Worm (Caenorhabditis elegans): Measurements from ENCODE around the gene ZK863.8.

ZK863.8 gene

DNA sequence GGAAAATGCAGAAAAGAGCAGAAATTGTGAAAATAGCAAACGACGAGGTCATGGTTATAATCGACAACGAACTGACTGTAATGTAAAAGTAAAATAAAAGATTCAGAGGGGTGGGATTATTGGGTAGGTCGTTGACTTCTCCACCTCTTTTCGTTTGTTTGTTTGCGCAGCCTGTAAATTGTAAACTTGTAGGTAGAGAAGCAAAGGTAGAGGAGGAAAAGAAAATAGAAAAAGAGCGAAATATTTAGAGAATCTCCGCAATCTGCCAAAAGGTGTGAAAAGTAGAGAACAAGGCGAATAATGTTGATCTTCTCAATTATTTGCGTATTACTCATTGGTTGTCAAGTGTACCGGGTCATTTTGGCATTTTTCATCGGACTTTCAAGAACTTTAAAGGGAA is at the start of gene ZK863.8:
TSS of gene ZK863.8 (minus strand) at position 173 of the 400 bp plus-strand sequence.
- TF ChIP-seq W03F9.2 (tag; optimal IDR thresholded peaks at IDR 0.05) (no peak), dao-5 (tag; optimal IDR thresholded peaks at IDR 0.05) (no peak), him-1 (tag; optimal IDR thresholded peaks at IDR 0.05) (no peak)

DNA sequence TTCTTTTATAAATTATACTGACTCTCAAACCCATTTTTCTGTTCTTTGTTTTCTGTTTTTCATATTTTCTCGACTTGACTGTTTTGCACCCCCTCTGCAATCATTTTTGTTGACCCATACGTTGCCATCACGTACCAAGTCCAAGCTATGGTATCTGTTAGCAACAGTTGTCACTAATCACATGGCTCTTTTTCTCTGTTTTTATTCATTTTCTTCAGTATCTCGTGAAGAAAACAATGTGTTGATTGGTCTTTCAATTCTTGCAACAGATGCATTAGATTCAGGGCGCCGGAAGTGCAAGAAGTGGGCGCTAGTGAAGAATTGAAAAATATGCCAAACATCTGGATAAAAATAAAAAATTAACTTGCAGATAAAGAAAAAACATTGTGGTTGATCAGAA is 48.2 kb upstream of the ZK863.8 start:
- no peak for TF ChIP-seq dao-5 (tag; optimal IDR thresholded peaks at IDR 0.05)
- TF ChIP-seq him-1 (tag; optimal IDR thresholded peaks at IDR 0.05): no peak
- TF ChIP-seq W03F9.2 (tag; optimal IDR thresholded peaks at IDR 0.05): no peak

DNA sequence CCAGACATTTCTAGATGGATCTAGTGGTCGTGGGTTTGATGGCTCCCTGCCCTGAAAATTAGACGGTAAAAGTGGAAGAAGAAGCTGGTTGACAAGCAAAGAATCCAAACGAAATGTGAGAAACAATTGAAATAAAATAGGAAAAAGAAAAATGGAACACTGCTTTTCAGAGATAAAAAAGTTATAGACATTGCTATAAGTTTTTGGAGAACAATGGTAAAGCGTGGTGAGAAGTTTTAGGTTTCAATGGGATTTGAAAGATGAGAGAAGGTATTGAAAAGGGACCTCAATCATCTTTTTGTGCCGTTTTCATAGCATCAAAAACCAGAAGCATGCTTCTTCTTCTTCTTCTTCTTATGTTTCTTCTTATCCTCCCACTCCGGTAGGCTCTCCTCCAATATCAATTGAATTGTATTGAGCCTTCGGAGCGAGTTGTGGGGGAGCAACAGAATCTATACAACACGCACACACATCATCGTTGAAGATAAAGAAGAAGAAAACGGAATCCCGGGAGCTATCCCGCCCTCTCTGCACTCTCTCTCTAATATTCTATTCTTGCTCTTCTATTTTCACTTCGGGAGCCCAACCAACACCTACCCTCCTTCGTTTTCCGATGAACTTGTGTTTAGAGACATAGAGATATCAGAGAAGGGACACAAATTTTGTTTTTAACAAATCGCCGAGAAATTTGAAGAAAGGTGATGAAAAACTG is 47.1 kb upstream of the ZK863.8 start, which contains the start of gene myo-3:
TSS of gene myo-3 (minus strand) at position 51 of the 712 bp plus-strand sequence.
- no peak for TF ChIP-seq dao-5 (tag; optimal IDR thresholded peaks at IDR 0.05)
- no peak for TF ChIP-seq him-1 (tag; optimal IDR thresholded peaks at IDR 0.05)
- no peak for TF ChIP-seq W03F9.2 (tag; optimal IDR thresholded peaks at IDR 0.05)

DNA sequence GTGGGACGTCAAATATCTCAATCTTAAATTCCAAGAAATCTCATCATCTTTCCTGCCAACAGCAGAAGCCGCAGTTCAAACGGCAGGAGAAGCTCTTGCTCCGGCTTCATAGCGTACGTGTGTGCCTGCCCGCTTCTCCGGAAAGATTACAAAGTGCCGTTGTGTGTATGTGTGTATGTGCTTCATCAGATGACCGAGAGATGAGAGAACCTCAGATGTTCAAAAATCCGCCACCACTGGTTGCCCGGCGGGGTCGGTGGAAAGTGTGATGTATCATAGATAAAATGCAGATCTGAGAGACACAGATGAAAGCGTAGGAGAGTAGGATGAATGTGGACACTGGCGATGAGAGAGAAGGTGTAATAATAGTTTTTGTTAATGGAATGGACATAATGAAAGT is 46.1 kb upstream of the ZK863.8 start:
- TF ChIP-seq W03F9.2 (tag; optimal IDR thresholded peaks at IDR 0.05): no peak
- TF ChIP-seq him-1 (tag; optimal IDR thresholded peaks at IDR 0.05): no peak
- no peak for TF ChIP-seq dao-5 (tag; optimal IDR thresholded peaks at IDR 0.05)

DNA sequence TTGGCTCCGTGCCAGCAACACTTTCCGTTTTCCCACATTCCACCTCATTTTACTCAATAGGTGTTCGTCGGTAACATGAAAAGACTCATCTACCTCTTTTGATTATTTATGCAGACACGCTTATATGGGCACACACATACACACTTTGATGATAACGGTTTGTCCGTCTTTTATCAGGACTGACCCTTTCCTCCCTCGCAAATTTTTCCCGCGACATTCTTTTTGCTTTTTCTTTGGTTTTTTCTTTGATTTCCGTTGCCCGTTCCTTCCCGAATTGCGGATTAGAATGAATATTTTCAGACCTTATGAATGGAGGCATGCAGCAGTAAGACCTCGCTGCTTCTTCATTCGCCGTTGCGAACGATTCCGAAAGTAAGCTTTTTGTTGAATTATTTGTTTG is 25.7 kb upstream of the ZK863.8 start, which contains the start of gene vab-8:
TSS of gene vab-8 (plus strand) at position 301 of the 400 bp plus-strand sequence.
- TF ChIP-seq him-1 (tag; optimal IDR thresholded peaks at IDR 0.05): no peak
- TF ChIP-seq W03F9.2 (tag; optimal IDR thresholded peaks at IDR 0.05): no peak

DNA sequence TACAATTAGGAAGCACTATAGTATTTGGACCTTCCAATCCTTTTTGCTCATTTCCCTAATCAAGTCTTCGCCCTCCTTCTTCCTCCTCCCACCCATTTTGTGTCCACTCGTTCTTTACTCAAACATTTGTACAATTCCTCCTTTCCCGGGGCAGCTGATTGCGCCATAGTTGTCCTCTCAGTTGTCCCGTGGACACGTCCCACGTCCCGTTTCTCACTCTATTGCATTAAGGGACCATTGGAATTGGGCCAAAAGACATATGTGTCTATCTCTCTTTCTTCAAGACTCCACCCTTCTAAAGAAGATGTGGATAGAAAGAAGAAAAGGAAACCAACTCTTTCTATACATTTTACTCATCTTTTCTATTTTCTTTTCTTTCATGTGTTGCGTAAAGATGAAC is 23.8 kb upstream of the ZK863.8 start:
- TF ChIP-seq W03F9.2 (tag; optimal IDR thresholded peaks at IDR 0.05) (no peak), dao-5 (tag; optimal IDR thresholded peaks at IDR 0.05) (no peak), him-1 (tag; optimal IDR thresholded peaks at IDR 0.05) (no peak)

DNA sequence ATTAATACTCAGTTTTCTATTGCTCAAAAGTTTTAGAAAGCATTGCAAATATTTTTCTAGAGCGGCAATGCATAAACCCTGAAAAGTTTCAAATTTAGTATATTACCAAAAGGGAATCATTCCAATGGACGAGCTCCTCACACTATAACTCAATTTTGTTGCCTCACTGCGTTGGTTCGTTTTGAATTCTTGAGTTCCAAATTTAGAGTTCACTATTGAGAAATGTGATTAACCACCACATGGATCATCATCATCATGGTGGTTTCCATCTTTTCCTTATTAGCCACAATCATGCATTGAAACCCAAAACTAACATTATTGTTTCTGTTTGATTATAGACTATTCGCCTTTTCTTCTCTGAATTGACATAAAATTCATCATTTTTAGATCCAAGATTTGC is 22.6 kb upstream of the ZK863.8 start:
- TF ChIP-seq him-1 (tag; optimal IDR thresholded peaks at IDR 0.05): no peak
- TF ChIP-seq W03F9.2 (tag; optimal IDR thresholded peaks at IDR 0.05): no peak
- TF ChIP-seq dao-5 (tag; optimal IDR thresholded peaks at IDR 0.05): no peak

DNA sequence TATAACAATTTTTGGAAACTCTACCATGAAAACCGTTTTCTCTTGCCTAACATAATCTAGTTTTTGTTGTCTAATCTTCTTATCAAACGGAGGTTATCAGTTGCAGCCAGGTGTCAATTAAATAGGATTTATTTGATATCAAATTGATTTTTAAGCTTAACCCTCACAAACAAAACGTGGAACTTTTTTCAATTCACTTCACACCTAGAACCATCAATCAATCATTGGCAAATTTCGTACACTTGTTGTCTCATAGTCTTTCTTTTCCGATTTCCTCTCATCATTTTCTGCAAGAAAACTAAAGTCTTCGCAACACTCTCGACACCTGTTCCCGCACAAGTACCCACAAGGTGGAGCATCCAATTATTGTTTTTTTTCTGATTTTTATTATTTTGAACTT is 21.4 kb upstream of the ZK863.8 start:
- TF ChIP-seq dao-5 (tag; optimal IDR thresholded peaks at IDR 0.05): no peak
- TF ChIP-seq him-1 (tag; optimal IDR thresholded peaks at IDR 0.05): no peak
- TF ChIP-seq W03F9.2 (tag; optimal IDR thresholded peaks at IDR 0.05): no peak

DNA sequence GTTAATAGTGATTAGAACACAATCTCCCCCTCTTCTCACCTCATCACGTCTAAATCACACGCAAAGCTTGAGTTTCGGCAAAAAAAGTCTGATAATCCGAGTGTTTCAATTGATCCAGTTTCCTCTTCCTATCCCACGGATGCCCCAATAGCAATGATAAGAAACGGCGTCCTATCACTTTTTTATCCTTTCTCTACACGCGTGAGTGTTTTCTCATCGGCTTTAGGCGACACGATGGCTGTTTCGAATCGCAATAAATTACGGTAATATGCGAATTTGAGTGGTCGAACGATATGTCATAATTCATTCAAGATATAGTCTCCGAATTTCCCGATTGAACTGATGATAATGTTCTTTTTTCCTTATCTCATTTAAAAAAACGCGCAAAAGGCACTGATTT is 12.2 kb upstream of the ZK863.8 start:
- TF ChIP-seq W03F9.2 (tag; optimal IDR thresholded peaks at IDR 0.05): no peak
- TF ChIP-seq him-1 (tag; optimal IDR thresholded peaks at IDR 0.05): no peak
- no peak for TF ChIP-seq dao-5 (tag; optimal IDR thresholded peaks at IDR 0.05)

DNA sequence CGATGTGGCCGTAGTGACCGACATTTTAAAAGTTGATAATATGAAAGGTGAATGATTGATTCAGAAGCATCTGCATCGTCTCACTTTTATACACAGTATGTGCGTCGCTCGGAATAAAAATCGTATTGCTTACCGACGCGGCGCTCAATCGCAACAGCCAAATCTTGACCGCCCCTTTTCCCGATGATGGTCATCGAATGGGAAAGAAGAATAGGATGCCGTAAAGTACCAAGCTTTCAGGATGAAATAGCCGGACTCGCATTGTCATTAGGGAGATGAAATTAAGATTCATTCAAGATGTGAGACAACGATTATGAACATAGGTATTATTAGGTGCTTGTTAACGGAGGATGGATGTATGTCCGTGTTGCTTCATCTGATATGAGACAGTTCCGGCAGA is 11.2 kb upstream of the ZK863.8 start, which contains the start of gene lon-3:
TSS of gene lon-3 (minus strand) at position 101 of the 400 bp plus-strand sequence.
- TF ChIP-seq W03F9.2 (tag; optimal IDR thresholded peaks at IDR 0.05) (no peak), dao-5 (tag; optimal IDR thresholded peaks at IDR 0.05) (no peak), him-1 (tag; optimal IDR thresholded peaks at IDR 0.05) (no peak)

DNA sequence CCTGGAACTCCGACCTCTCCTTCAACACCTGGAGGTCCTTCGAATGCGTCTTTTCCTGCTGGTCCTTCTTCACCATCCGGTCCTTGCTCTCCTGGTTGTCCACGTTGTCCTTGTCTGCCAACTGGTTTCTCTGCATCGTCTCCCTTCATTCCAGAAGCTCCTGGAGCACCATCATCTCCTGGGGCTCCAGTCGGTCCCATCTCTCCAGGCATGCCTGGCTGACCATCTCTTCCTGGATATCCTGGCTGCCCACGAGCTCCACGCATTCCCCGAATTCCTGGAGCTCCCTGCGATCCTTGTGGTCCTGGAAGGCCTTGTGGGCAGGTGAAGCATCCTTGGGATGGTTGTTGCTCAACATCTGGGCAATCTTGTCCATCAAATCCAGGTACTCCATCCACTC is 10.4 kb upstream of the ZK863.8 start:
- TF ChIP-seq dao-5 (tag; optimal IDR thresholded peaks at IDR 0.05): no peak
- no peak for TF ChIP-seq W03F9.2 (tag; optimal IDR thresholded peaks at IDR 0.05)
- TF ChIP-seq him-1 (tag; optimal IDR thresholded peaks at IDR 0.05): no peak

DNA sequence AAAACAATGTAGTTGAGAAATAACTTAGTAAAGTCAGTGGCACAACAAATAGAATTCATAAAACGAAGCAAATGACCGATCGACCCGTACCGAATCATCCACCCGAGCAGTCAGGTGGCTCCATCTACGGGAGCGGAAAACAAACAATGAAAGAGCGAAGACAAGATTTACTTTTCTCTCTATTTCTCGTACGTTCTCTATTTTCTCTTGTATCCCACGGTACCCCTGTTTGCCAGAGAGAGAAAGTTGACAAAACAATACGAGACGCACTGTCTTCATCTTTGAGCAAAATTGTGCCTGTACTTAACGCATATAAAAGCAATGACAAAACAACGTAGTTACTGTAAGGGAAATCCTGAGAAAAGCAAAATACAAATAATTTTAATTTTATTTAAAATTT is 9.3 kb upstream of the ZK863.8 start:
- no peak for TF ChIP-seq W03F9.2 (tag; optimal IDR thresholded peaks at IDR 0.05)
- no peak for TF ChIP-seq dao-5 (tag; optimal IDR thresholded peaks at IDR 0.05)
- no peak for TF ChIP-seq him-1 (tag; optimal IDR thresholded peaks at IDR 0.05)

DNA sequence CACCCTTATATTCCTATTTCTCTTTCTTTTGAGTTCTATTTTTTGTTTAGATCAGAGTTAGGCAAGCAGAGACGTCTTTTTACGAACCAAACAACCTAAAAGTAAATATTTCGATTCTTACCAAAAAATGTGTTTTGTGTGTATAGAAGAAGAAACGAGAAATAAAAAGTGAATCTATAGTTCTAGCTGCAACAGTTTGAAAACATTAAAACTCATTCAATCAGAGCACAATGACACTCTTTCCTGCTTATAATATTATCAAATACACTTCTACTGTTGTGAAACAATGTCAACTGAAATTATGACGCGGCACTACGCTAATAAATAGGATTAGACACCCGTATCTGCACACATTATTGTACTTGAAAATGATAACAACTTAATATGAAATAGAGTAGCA is 8.5 kb upstream of the ZK863.8 start, which contains the start of gene ZK836.3:
TSS of gene ZK836.3 (minus strand) at position 101 of the 400 bp plus-strand sequence.
- TF ChIP-seq dao-5 (tag; optimal IDR thresholded peaks at IDR 0.05) (no peak), him-1 (tag; optimal IDR thresholded peaks at IDR 0.05) (no peak), W03F9.2 (tag; optimal IDR thresholded peaks at IDR 0.05) (no peak)

DNA sequence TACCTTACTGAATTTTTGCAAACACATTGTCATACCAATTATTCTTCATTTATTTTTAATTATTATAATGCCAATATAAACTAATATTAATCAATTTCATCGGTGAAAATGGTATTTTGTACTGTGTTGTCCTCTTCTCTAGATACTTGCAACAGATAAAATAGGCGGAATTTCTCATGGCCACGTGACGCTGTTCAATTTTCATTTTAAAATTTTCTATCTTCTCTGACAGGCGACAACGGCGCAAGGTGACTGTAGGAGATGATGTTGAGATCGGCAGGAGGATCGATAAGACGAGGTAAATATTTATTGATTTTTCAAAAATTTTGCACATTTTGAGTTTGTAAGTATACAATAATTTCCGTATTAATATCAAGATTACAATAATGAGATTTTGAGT is 7.0 kb upstream of the ZK863.8 start, which contains the start of gene ogdh-2:
TSS of gene ogdh-2 (plus strand) at position 233 of the 400 bp plus-strand sequence.
- no peak for TF ChIP-seq dao-5 (tag; optimal IDR thresholded peaks at IDR 0.05)
- no peak for TF ChIP-seq W03F9.2 (tag; optimal IDR thresholded peaks at IDR 0.05)
- TF ChIP-seq him-1 (tag; optimal IDR thresholded peaks at IDR 0.05): no peak

DNA sequence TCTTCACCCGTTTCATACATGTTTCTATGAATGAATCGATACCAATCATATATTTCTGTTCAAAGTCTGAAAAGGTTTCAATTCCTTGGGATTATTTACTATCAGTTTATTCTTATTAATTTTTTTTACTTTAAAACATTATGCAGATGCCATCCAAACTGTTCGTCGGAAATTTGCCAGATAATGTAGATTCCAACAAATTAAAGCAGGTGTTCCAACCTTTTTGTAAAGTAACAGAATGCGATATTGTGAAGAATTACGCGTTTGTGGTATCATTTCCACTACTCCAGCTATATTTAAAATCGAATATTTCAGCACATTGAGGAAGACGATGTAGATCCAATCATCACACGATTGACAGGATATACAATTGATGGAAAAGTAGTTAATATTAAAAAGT is 4.8 kb upstream of the ZK863.8 start, which contains the start of gene rnp-1:
TSS of gene rnp-1 (plus strand) at position 145 of the 400 bp plus-strand sequence.
- TF ChIP-seq W03F9.2 (tag; optimal IDR thresholded peaks at IDR 0.05) (no peak), dao-5 (tag; optimal IDR thresholded peaks at IDR 0.05) (no peak), him-1 (tag; optimal IDR thresholded peaks at IDR 0.05) (no peak)
